Fruit fly (Drosophila melanogaster): ENCODE results near the gene Polr3I.

The Polr3I gene

DNA sequence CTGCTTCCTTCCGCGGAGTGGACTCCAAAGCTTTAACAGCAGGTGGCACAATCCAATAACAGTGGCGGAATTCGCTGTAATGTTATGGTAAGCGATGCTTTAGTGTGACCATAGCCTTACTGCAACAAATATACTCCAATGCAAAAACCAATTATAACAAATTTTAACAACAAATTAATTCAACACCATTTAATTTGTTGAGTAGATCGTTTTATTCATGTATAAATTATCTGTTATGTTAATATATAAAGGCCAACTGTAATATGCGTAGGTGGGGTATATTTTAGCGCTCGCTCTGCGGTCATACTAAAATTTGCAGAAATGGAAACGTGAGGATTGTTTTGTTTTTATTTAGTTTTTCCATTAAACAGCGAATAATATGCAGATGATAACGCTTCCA is at the start of gene Polr3I, which contains the start of gene Nprl2:
Polr3I (plus strand) TSS at position 302 of the 400 bp plus-strand sequence.
Nprl2 (minus strand) TSS at position 86 of the 400 bp plus-strand sequence.
- TF ChIP-seq Myc (optimal IDR thresholded peaks at IDR 0.05) = no peak
- TF ChIP-seq insv (optimal IDR thresholded peaks at IDR 0.05) = no peak
- TF ChIP-seq Sin3A (optimal IDR thresholded peaks at IDR 0.05) = no peak
- TF ChIP-seq psq (optimal IDR thresholded peaks at IDR 0.05) = no peak
- TF ChIP-seq h (optimal IDR thresholded peaks at IDR 0.05) = no peak
- TF ChIP-seq ttk (optimal IDR thresholded peaks at IDR 0.05) = no peak

DNA sequence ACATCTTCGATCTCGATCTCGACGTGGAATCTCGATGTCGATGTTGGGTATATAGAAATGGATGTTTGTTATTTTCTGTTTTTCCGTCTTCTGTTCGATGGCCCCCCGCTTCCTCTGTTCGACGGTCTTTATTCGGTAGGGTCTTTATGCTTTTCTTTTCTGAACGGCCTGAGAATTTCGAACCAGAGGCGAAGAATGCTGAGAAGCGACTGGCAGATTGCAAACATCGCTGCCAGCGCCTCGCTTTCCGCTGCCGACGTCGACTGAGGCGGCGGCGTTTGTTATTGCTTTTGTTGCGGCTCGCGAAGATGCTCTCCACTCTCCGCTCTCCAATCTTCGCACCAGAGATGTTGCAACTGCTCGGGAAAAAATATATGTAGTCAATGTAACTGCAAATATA is 49.1 kb upstream of the Polr3I start, which contains the start of the genes CG13004 and CG46306:
CG13004 (minus strand) TSS at position 217 of the 400 bp plus-strand sequence.
CG46306 (minus strand) TSS at position 217 of the 400 bp plus-strand sequence.
- no peak for TF ChIP-seq h (optimal IDR thresholded peaks at IDR 0.05)
- TF ChIP-seq Sin3A (optimal IDR thresholded peaks at IDR 0.05) = no peak
- TF ChIP-seq insv (optimal IDR thresholded peaks at IDR 0.05) = no peak
- TF ChIP-seq psq (optimal IDR thresholded peaks at IDR 0.05) = no peak
- TF ChIP-seq ttk (optimal IDR thresholded peaks at IDR 0.05) = no peak

DNA sequence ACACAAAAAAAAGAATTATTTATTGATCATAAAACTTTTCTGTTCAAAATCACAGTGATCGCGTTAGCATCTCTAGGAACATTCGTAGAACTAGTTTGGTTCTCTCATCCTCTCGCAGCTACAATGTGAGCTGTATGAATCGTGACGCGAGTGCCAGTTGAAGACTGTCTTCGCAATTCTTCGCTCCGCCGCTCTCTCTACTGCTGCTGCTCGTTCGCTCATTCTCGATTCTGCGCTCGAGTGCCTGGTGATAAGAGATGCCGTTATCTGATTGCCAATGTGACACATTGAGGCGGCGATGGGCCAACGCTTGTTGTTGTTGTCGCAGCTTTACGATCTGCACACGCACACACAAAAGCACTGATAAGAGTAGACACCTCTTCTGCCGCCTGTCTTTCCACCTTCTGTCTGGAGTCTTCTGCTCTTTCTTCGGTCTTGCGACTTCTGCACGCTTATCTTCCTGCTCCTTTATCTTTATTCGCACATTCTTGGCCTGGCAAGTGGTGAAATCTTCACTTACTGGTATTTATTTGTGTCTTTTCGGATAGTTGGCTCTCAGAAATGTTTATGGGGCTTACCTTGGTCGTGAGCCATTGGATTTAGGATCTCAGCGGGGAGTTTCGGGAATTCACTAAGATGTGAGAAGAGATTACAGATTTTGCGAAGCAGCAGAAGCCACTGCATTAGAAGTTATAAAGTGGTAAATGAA is 48.1 kb upstream of the Polr3I start:
- TF ChIP-seq insv (optimal IDR thresholded peaks at IDR 0.05) = no peak
- no peak for TF ChIP-seq psq (optimal IDR thresholded peaks at IDR 0.05)
- TF ChIP-seq h (optimal IDR thresholded peaks at IDR 0.05) = no peak
- no peak for TF ChIP-seq ttk (optimal IDR thresholded peaks at IDR 0.05)
- no peak for TF ChIP-seq Sin3A (optimal IDR thresholded peaks at IDR 0.05)
- no peak for TF ChIP-seq Myc (optimal IDR thresholded peaks at IDR 0.05)

DNA sequence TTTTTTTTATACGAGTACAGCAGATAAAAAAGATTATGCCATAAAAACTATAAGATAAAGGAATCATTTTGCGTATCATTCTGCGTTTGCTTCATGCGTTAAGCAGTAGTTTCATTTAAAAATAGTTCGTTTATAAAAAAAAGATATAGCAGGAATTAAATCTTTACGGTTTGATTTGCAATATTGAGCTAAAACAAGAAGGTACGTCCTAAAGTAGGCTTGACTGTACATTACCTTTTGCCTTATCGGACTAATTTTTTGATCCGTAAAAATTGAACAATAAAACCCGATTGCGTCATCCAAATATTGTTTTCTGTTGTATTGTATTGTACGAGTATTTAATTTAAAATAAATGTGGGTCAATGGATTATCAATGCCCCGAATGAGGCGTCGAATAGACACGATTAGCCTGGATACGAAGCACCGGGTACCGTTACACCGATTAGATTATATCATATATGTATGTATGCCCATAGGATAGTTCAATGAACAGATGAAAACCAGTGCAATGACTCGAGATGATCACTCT is 47.5 kb upstream of the Polr3I start:
- TF ChIP-seq h (optimal IDR thresholded peaks at IDR 0.05) = no peak
- TF ChIP-seq insv (optimal IDR thresholded peaks at IDR 0.05) = no peak
- TF ChIP-seq psq (optimal IDR thresholded peaks at IDR 0.05) = no peak
- TF ChIP-seq ttk (optimal IDR thresholded peaks at IDR 0.05) = no peak
- no peak for TF ChIP-seq Myc (optimal IDR thresholded peaks at IDR 0.05)
- no peak for TF ChIP-seq Sin3A (optimal IDR thresholded peaks at IDR 0.05)

DNA sequence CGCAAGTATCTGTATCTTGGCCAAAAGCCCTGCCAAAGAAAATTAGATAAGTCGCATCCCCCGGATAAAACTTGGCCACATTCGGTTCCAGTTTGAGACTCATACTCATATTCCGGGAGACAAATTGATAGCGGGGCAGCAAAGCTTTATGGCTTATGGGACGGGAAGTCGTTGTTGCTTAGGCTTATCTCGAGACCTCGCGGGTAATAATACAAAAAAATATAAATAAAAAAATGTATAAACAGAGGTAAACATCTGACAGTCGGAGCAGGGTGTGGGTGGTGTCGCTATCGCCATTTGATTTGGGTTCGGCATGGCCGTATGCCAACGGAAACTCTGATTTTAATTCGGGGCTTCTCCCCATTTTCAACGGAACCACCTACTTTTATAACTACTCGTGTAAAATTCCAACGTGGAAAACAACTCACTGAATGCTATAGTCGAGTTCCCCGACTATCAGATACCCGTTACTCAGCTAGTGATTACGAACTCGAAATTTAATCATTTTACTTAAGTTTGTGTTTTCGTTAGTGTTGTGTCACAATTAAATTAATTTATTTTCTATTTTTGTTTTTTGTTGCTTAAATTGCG is 46.7 kb upstream of the Polr3I start:
- TF ChIP-seq ttk (optimal IDR thresholded peaks at IDR 0.05) (no peak), insv (optimal IDR thresholded peaks at IDR 0.05) (no peak)

DNA sequence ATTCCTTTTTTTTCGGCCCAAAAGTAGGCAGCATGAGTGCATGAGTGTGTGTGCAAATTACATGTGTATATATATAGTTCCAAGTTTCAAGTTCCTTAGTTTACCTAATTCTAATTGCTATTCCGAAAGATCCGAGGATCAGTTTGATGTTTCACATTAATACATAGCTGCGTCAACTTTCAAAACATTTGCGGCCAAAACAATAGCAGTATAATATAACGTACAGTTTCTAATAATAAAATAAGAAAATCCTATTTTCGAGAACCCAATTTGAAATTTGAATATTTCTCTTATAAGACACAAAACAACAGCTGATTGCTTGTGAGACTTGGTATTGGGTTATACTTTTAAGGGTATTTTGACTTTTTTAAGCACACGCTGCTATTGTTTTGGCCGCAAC is 45.3 kb upstream of the Polr3I start:
- TF ChIP-seq insv (optimal IDR thresholded peaks at IDR 0.05) = no peak
- TF ChIP-seq Myc (optimal IDR thresholded peaks at IDR 0.05) = no peak
- TF ChIP-seq Sin3A (optimal IDR thresholded peaks at IDR 0.05) = no peak
- no peak for TF ChIP-seq h (optimal IDR thresholded peaks at IDR 0.05)
- TF ChIP-seq psq (optimal IDR thresholded peaks at IDR 0.05) = no peak
- TF ChIP-seq ttk (optimal IDR thresholded peaks at IDR 0.05) = no peak

DNA sequence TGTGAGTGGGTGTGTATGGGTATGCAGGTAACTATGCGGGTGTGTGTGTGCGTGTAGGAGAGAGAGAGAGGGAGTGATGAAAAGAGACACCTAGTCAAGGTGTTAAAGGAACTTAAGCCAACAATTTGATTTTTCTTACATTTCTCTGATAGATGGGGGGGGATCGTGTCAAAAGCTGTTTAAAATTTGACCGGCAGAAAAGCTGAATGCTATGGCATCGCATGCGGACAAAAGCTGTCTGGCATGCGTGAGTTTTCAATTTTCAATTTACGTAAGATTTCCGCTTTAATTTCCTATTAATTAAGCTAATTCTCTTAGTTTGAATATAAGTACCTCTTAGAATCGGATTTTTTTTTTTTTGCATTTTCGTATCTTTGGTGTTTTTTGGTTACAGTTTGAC is 44.5 kb upstream of the Polr3I start:
- TF ChIP-seq ttk (optimal IDR thresholded peaks at IDR 0.05) = no peak

DNA sequence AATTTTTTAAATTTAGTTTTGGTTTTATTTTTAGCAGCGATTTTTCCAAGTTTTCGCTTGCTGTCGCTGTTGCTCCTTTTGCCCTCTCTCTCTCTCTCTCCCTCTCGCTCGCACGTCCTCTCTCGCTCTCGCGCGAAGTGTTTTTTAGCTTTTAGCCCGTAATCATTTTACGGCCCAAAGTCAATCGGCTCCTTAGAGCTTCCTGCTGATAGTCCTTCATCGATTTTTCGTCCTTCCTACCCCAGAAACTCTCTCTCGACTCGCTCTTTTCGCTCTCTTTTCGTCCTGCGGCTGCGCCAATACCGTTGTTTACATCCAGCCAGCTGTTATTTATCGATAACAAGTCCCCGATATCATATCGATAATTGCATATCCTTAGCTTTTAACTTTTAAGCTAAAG is 40.1 kb upstream of the Polr3I start, which contains the start of gene RSG7:
RSG7 (minus strand) TSS at position 139 of the 400 bp plus-strand sequence.
- TF ChIP-seq ttk (optimal IDR thresholded peaks at IDR 0.05) (no peak), psq (optimal IDR thresholded peaks at IDR 0.05) (no peak), Myc (optimal IDR thresholded peaks at IDR 0.05) (no peak), h (optimal IDR thresholded peaks at IDR 0.05) (no peak)

DNA sequence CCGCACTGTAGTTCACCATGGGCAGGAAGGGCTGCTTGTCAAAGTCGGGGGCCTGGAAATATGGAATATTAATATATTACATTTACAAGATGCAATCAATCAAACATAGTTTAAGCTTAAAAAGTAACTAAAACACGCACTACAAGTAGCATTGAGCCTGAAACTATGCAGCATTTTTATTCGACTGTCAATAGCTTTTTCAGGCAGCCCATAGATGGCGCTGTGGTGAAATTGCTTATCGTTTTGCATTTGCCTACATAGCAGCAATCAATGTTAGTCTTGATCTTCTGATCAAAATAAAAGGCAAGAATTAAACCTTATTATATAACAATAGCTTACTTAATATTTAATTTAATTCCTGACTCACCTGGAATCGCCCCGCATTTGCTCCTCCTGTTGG is 37.8 kb upstream of the Polr3I start:
- TF ChIP-seq Myc (optimal IDR thresholded peaks at IDR 0.05) (no peak), psq (optimal IDR thresholded peaks at IDR 0.05) (no peak), insv (optimal IDR thresholded peaks at IDR 0.05) (no peak), Sin3A (optimal IDR thresholded peaks at IDR 0.05) (no peak), h (optimal IDR thresholded peaks at IDR 0.05) (no peak), ttk (optimal IDR thresholded peaks at IDR 0.05) (no peak)

DNA sequence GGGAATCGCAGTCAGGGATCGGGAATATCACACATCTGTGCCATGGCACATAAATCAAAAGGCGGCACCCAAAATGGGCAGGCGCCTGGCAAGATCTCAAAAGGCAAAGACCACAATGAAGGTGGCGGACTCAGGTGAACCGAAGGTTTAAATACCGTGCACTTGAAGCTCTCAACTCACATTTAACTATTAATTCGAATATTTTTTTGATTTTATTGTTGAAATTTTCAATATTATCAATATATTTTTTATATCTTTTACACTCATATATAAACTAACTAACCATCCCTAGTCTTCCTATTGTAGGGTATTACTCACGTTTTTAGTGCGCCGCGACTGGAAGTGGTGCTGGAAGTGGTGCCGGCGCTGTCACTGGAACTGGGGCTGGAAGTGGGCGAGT is 35.4 kb upstream of the Polr3I start:
- TF ChIP-seq Sin3A (optimal IDR thresholded peaks at IDR 0.05) (no peak), Myc (optimal IDR thresholded peaks at IDR 0.05) (no peak), insv (optimal IDR thresholded peaks at IDR 0.05) (no peak), ttk (optimal IDR thresholded peaks at IDR 0.05) (no peak), psq (optimal IDR thresholded peaks at IDR 0.05) (no peak), h (optimal IDR thresholded peaks at IDR 0.05) (no peak)

DNA sequence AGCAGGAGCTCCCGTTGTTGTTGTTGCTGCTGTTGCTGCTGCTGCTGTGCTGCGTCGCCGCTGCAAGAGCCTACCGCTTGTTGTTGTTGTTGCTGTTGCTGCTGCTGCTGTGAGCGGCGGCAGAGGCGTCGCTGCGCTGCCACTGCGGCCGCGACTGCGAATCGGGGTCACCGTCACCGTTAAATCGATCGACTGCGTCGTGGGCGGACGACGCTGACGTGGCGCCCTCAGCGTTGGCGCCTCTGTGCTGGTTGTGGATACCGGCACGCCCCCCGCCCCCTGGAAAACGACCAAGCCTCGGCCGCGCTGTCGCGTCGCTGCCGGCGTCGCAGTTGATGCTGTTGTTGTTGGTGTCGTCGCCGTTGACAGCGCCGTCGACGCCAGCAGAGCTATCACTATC is 34.9 kb upstream of the Polr3I start:
- TF ChIP-seq h (optimal IDR thresholded peaks at IDR 0.05) (no peak), Myc (optimal IDR thresholded peaks at IDR 0.05) (no peak), ttk (optimal IDR thresholded peaks at IDR 0.05) (no peak)

DNA sequence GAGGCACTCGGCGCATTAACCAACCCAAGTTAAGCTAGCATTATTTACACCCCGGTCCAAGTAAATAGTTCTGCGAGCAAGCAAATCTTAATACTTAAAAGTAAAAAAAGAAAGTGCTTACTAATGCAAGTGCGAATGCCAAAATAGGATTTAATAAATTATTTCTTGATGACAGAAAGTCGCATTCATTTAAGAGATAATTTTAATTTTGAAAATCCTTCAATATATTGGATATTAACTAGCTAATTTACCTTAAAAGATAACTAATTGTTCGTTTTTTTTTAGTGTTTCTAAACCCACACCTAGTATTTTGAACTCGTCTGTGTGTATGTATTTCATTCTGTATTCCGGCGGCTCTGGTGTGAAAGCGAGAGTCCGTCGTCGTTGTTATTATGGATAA is 29.6 kb upstream of the Polr3I start:
- TF ChIP-seq Myc (optimal IDR thresholded peaks at IDR 0.05) (no peak), psq (optimal IDR thresholded peaks at IDR 0.05) (no peak), Sin3A (optimal IDR thresholded peaks at IDR 0.05) (no peak)

DNA sequence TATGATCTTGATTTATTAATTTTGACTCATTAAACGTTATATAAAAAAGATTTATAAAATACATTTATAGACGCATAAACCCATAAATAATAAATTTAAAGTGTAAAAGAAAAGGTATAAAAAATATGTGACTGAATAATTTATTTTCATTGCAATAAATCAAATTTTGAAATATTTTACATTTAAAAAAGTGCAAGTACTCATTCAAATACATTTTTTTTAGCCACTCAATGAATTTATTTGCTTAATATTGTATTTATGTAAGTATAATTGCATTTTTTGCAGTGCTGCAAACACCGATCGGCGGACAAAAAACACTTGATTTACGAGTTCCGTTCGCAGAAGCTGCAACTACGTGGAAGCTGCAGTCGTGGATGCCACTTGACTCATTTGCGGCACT is 24.6 kb upstream of the Polr3I start:
- TF ChIP-seq psq (optimal IDR thresholded peaks at IDR 0.05) (no peak), ttk (optimal IDR thresholded peaks at IDR 0.05) (no peak), h (optimal IDR thresholded peaks at IDR 0.05) (no peak), insv (optimal IDR thresholded peaks at IDR 0.05) (no peak), Sin3A (optimal IDR thresholded peaks at IDR 0.05) (no peak), Myc (optimal IDR thresholded peaks at IDR 0.05) (no peak)
